Fruit fly (Drosophila melanogaster) whole organism, embryonic: ENCODE measurements around the gene CG4854.

Experiments used
- ATbp ChIP-seq: fragments of 200-800 bp; sonication (Bioruptor generic); optimal IDR thresholded peaks from 2 replicates; lab custom pipeline; 2017; ENCODE audit warnings: missing biosample characterization, mild to moderate bottlenecking, missing genetic modification characterization, missing genetic modification reagents
- Ada2b ChIP-seq: fragments of 200-800 bp; sonication (Bioruptor generic); IDR thresholded peaks from 2 replicates; pipeline ENCODE4 v1.3.6; 2022; ENCODE audit warnings: missing biosample characterization, missing genetic modification characterization
- Atf-2 ChIP-seq: fragments of 200-800 bp; sonication (Bioruptor generic); optimal IDR thresholded peaks from 2 replicates; lab custom pipeline; 2016; ENCODE audit warnings: missing biosample characterization, missing genetic modification characterization
- Blimp-1 ChIP-seq: fragments of 200-800 bp; sonication (Bioruptor generic); optimal IDR thresholded peaks from 3 replicates; lab custom pipeline; 2018; ENCODE audit warnings: missing biosample characterization, missing genetic modification characterization, mild to moderate bottlenecking, moderate library complexity, missing genetic modification reagents
- CG11560 ChIP-seq: fragments of 200-800 bp; sonication (Bioruptor generic); IDR thresholded peaks from 3 replicates; pipeline ENCODE4 v1.3.6; 2022; ENCODE audit warnings: missing biosample characterization, missing genetic modification characterization
- CG12071 ChIP-seq: fragments of 200-800 bp; sonication (Bioruptor generic); optimal IDR thresholded peaks from 3 replicates; lab custom pipeline; 2018; ENCODE audit warnings: missing biosample characterization, mild to moderate bottlenecking, missing genetic modification characterization
- CG13296 ChIP-seq: fragments of 200-800 bp; sonication (Bioruptor generic); optimal IDR thresholded peaks from 3 replicates; lab custom pipeline; 2018; ENCODE audit warnings: missing biosample characterization, mild to moderate bottlenecking, missing genetic modification characterization
- CG1602 ChIP-seq: fragments of 200-800 bp; sonication (Bioruptor generic); optimal IDR thresholded peaks from 3 replicates; lab custom pipeline; 2016; ENCODE audit warnings: missing biosample characterization, missing genetic modification characterization
- CG17912 ChIP-seq: fragments of 200-800 bp; sonication (Bioruptor generic); optimal IDR thresholded peaks from 2 replicates; lab custom pipeline; 2018; ENCODE audit warnings: missing biosample characterization, mild to moderate bottlenecking, missing genetic modification characterization
- CG1792 ChIP-seq: fragments of 200-800 bp; sonication (Bioruptor generic); optimal IDR thresholded peaks from 2 replicates; lab custom pipeline; 2016; ENCODE audit warnings: missing biosample characterization, missing genetic modification characterization
- CG18619 ChIP-seq: fragments of 200-800 bp; sonication (Bioruptor generic); optimal IDR thresholded peaks from 3 replicates; lab custom pipeline; 2017; ENCODE audit warnings: missing biosample characterization, mild to moderate bottlenecking, missing genetic modification characterization
- CG30020 ChIP-seq: fragments of 200-800 bp; optimal IDR thresholded peaks from 2 replicates; lab custom pipeline; 2019; ENCODE audit warnings: missing biosample characterization, mild to moderate bottlenecking, missing genetic modification characterization, moderate library complexity
- CG4404 ChIP-seq: fragments of 200-800 bp; sonication (Bioruptor generic); IDR thresholded peaks from 2 replicates; pipeline ENCODE4 v1.3.6; 2022; ENCODE audit warnings: missing biosample characterization, missing genetic modification characterization
- CG4424 ChIP-seq: fragments of 200-800 bp; sonication (Bioruptor generic); optimal IDR thresholded peaks from 3 replicates; lab custom pipeline; 2016; ENCODE audit warnings: missing biosample characterization, missing genetic modification characterization
- CG7357 ChIP-seq: fragments of 200-800 bp; sonication (Bioruptor generic); IDR thresholded peaks from 3 replicates; pipeline ENCODE4 v1.3.6; 2022; ENCODE audit warnings: missing biosample characterization, missing genetic modification characterization
- CG7839 ChIP-seq: fragments of 200-800 bp; sonication (Bioruptor generic); optimal IDR thresholded peaks from 3 replicates; lab custom pipeline; 2018; ENCODE audit warnings: missing biosample characterization, mild to moderate bottlenecking, missing genetic modification characterization, moderate library complexity
- CG9727 ChIP-seq: fragments of 200-800 bp; sonication (Bioruptor generic); optimal IDR thresholded peaks from 3 replicates; lab custom pipeline; 2017; ENCODE audit warnings: missing biosample characterization, mild to moderate bottlenecking, missing genetic modification characterization
- CG9817 ChIP-seq: fragments of 200-800 bp; sonication (Bioruptor generic); optimal IDR thresholded peaks from 2 replicates; lab custom pipeline; 2018; ENCODE audit warnings: missing biosample characterization, mild to moderate bottlenecking, missing genetic modification characterization, moderate library complexity
- CG9932 ChIP-seq: fragments of 200-800 bp; sonication (Bioruptor generic); IDR thresholded peaks from 2 replicates; pipeline ENCODE4 v1.3.6; 2022; ENCODE audit warnings: missing biosample characterization, missing genetic modification characterization
- CTCF ChIP-seq: fragments of 200-800 bp; sonication (Bioruptor generic); optimal IDR thresholded peaks from 2 replicates; lab custom pipeline; 2017; ENCODE audit warnings: missing biosample characterization, mild to moderate bottlenecking, missing genetic modification characterization, moderate library complexity
- D19A ChIP-seq: fragments of 200-800 bp; optimal IDR thresholded peaks from 3 replicates; lab custom pipeline; 2019; ENCODE audit warnings: missing biosample characterization, mild to moderate bottlenecking, missing genetic modification characterization, moderate library complexity
- Dad ChIP-seq: fragments of 200-800 bp; sonication (Bioruptor generic); optimal IDR thresholded peaks from 3 replicates; lab custom pipeline; 2016; ENCODE audit warnings: missing biosample characterization, missing genetic modification characterization
- Doc3 ChIP-seq: fragments of 200-800 bp; sonication (Bioruptor generic); IDR thresholded peaks from 3 replicates; pipeline ENCODE4 v1.3.6; 2022; ENCODE audit warnings: missing biosample characterization, missing genetic modification characterization; ENCODE audit not compliant: partially characterized antibody
- Eip74EF ChIP-seq, 2 experiments: fragments of 200-800 bp in 1 of 2; fragments of >200 bp in 1 of 2; sonication (Bioruptor generic) in 1 of 2; optimal IDR thresholded peaks; 2 replicates each; lab custom pipeline; 2017 to 2019; ENCODE audit warnings: missing biosample characterization in 2 of 2, missing genetic modification characterization in 2 of 2, mild to moderate bottlenecking in 1 of 2, moderate library complexity in 1 of 2
- HLHmδ ChIP-seq: fragments of 200-800 bp; sonication (Bioruptor generic); optimal IDR thresholded peaks from 2 replicates; lab custom pipeline; 2018; ENCODE audit warnings: missing biosample characterization, mild to moderate bottlenecking, missing genetic modification characterization, moderate library complexity
- Lim3 ChIP-seq: fragments of 200-800 bp; sonication (Bioruptor generic); IDR thresholded peaks from 2 replicates; pipeline ENCODE4 v1.3.6; 2022; ENCODE audit warnings: missing biosample characterization, missing genetic modification characterization
- MESR4 ChIP-seq: fragments of 200-800 bp; sonication (Bioruptor generic); optimal IDR thresholded peaks from 2 replicates; lab custom pipeline; 2018; ENCODE audit warnings: missing biosample characterization, mild to moderate bottlenecking, missing genetic modification characterization, moderate library complexity
- Oaz ChIP-seq: fragments of 200-800 bp; sonication (Bioruptor generic); IDR thresholded peaks from 2 replicates; pipeline ENCODE4 v1.3.6; 2022; ENCODE audit warnings: missing biosample characterization, missing genetic modification characterization
- PHDP ChIP-seq: fragments of 200-800 bp; sonication (Bioruptor generic); optimal IDR thresholded peaks from 3 replicates; lab custom pipeline; 2018; ENCODE audit warnings: missing biosample characterization, mild to moderate bottlenecking, missing genetic modification characterization, moderate library complexity
- Sox100B ChIP-seq: fragments of 200-800 bp; sonication (Bioruptor generic); optimal IDR thresholded peaks from 3 replicates; lab custom pipeline; 2018; ENCODE audit warnings: missing biosample characterization, mild to moderate bottlenecking, missing genetic modification characterization
- TFAM ChIP-seq: fragments of 200-800 bp; sonication (Bioruptor generic); optimal IDR thresholded peaks from 2 replicates; lab custom pipeline; 2017; ENCODE audit warnings: missing biosample characterization, missing genetic modification characterization, inconsistent platforms
- Taf1 ChIP-seq: fragments of 200-800 bp; sonication (Bioruptor generic); IDR thresholded peaks from 2 replicates; pipeline ENCODE4 v1.3.6; 2022; ENCODE audit warnings: missing biosample characterization, missing genetic modification characterization
- abd-A ChIP-seq: fragments of 200-800 bp; sonication (Bioruptor generic); optimal IDR thresholded peaks from 3 replicates; lab custom pipeline; 2019; ENCODE audit warnings: missing biosample characterization, mild to moderate bottlenecking, missing genetic modification characterization, moderate library complexity
- az2 ChIP-seq: fragments of 200-800 bp; sonication (Bioruptor generic); optimal IDR thresholded peaks from 3 replicates; lab custom pipeline; 2016; ENCODE audit warnings: missing biosample characterization, missing genetic modification characterization
- br ChIP-seq: fragments of >200 bp; optimal IDR thresholded peaks from 2 replicates; lab custom pipeline; 2017
- dysf ChIP-seq: fragments of 200-800 bp; sonication (Bioruptor generic); IDR thresholded peaks from 3 replicates; pipeline ENCODE4 v1.3.6; 2022; ENCODE audit warnings: missing biosample characterization, missing genetic modification characterization
- exex ChIP-seq: fragments of 200-800 bp; sonication (Bioruptor generic); optimal IDR thresholded peaks from 4 replicates; lab custom pipeline; 2018; ENCODE audit warnings: missing biosample characterization, mild to moderate bottlenecking, missing genetic modification characterization, moderate library complexity
- fd3F ChIP-seq: fragments of 200-800 bp; sonication (Bioruptor generic); optimal IDR thresholded peaks from 2 replicates; lab custom pipeline; 2018; ENCODE audit warnings: missing biosample characterization, mild to moderate bottlenecking, missing genetic modification characterization, moderate library complexity
- ftz-f1 ChIP-seq: fragments of 200-800 bp; sonication (Bioruptor generic); optimal IDR thresholded peaks from 2 replicates; lab custom pipeline; 2016; ENCODE audit warnings: missing biosample characterization, missing genetic modification characterization
- gcm ChIP-seq: fragments of 200-800 bp; sonication (Bioruptor generic); optimal IDR thresholded peaks from 2 replicates; lab custom pipeline; 2019; ENCODE audit warnings: missing biosample characterization, mild to moderate bottlenecking, missing genetic modification characterization, moderate library complexity
- gro ChIP-seq: fragments of 200-800 bp; sonication (Bioruptor generic); optimal IDR thresholded peaks from 2 replicates; lab custom pipeline; 2016; ENCODE audit warnings: missing biosample characterization, missing genetic modification characterization
- gsb ChIP-seq: fragments of 200-800 bp; sonication (Bioruptor generic); IDR thresholded peaks from 2 replicates; pipeline ENCODE4 v1.3.6; 2022; ENCODE audit warnings: missing biosample characterization, missing genetic modification characterization
- jumu ChIP-seq: fragments of 200-800 bp; sonication (Bioruptor generic); optimal IDR thresholded peaks from 3 replicates; lab custom pipeline; 2016; ENCODE audit warnings: missing biosample characterization, missing genetic modification characterization
- org-1 ChIP-seq: fragments of 200-800 bp; sonication (Bioruptor generic); optimal IDR thresholded peaks from 2 replicates; lab custom pipeline; 2017; ENCODE audit warnings: missing biosample characterization, missing genetic modification characterization
- psq ChIP-seq: fragments of 200-800 bp; sonication (Bioruptor generic); optimal IDR thresholded peaks from 2 replicates; lab custom pipeline; 2017; ENCODE audit warnings: missing biosample characterization, missing genetic modification characterization
- repo ChIP-seq: fragments of 200-800 bp; sonication (Bioruptor generic); optimal IDR thresholded peaks from 2 replicates; lab custom pipeline; 2016; ENCODE audit warnings: missing biosample characterization, missing genetic modification characterization
- seq ChIP-seq: fragments of 200-800 bp; sonication (Bioruptor generic); IDR thresholded peaks from 2 replicates; pipeline ENCODE4 v1.3.6; 2022; ENCODE audit warnings: missing biosample characterization, missing genetic modification characterization
- sim ChIP-seq: fragments of 200-800 bp; sonication (Bioruptor generic); IDR thresholded peaks from 2 replicates; pipeline ENCODE4 v1.3.6; 2022; ENCODE audit warnings: missing biosample characterization, missing genetic modification characterization
- sr ChIP-seq: fragments of 200-800 bp; sonication (Bioruptor generic); IDR thresholded peaks from 3 replicates; pipeline ENCODE4 v1.3.6; 2022; ENCODE audit warnings: missing biosample characterization, missing genetic modification characterization
- tap ChIP-seq: fragments of 200-800 bp; optimal IDR thresholded peaks from 3 replicates; lab custom pipeline; 2019; ENCODE audit warnings: missing biosample characterization, mild to moderate bottlenecking, missing genetic modification characterization, moderate library complexity
- tgo ChIP-seq: fragments of 200-800 bp; sonication (Bioruptor generic); IDR thresholded peaks from 3 replicates; pipeline ENCODE4 v1.3.6; 2022; ENCODE audit warnings: missing biosample characterization, missing genetic modification characterization
- tin ChIP-seq: fragments of 200-800 bp; sonication (Bioruptor generic); optimal IDR thresholded peaks from 3 replicates; lab custom pipeline; 2016; ENCODE audit warnings: missing biosample characterization, missing genetic modification characterization
- yki ChIP-seq: fragments of >200 bp; optimal IDR thresholded peaks from 3 replicates; lab custom pipeline; 2018

Gene CG4854

dm6 chr3R:19999474-19999873, 28.4 kb upstream of the CG4854 start (continued):
- peak; percentile 39 for TF ChIP-seq exex
- peak; percentile 79 for TF ChIP-seq fd3F (GFP tag; lab: Kevin White, UChicago)
- TF ChIP-seq Taf1, result 0 out of 2 replicates have a peak, but pooled peaks have one; percentile 36
- peak; percentile 71 for TF ChIP-seq sim
- peak; percentile 77 for TF ChIP-seq CG9817 (tag; lab: Kevin White, UChicago)
- TF ChIP-seq repo (GFP tag; lab: Kevin White, UChicago), result no peak
- peak; percentile 67 for TF ChIP-seq CG4424 (GFP tag; lab: Kevin White, UChicago)
- no peak for TF ChIP-seq CG17912 (GFP tag; lab: Kevin White, UChicago)
- TF ChIP-seq yki (lab: Kevin White, UChicago), result no peak
- TF ChIP-seq MESR4, result no peak
- TF ChIP-seq Ada2b (GFP tag; lab: Robert Waterston, UW), result peak; percentile 75
- peak; percentile 50; the same call in 2 of the 3 replicates for TF ChIP-seq CG7357 (GFP tag; lab: Robert Waterston, UW)
- no peak for TF ChIP-seq TFAM (GFP tag; lab: Kevin White, UChicago)
- peak; percentile 61 for TF ChIP-seq CG1602 (GFP tag; lab: Kevin White, UChicago)
- no peak for TF ChIP-seq jumu
- peak; percentile 90 for TF ChIP-seq PHDP (tag; lab: Kevin White, UChicago)
- no peak for TF ChIP-seq sr
- peak; percentile 71 for TF ChIP-seq ATbp (GFP tag; lab: Kevin White, UChicago)
- TF ChIP-seq Dad (GFP tag; lab: Kevin White, UChicago), result no peak
- TF ChIP-seq CG18619 (GFP tag; lab: Kevin White, UChicago), result peak; percentile 61
- peak; percentile 88 for TF ChIP-seq Blimp-1
- TF ChIP-seq Eip74EF (GFP tag; optimal IDR thresholded peaks at IDR 0.05; lab: Kevin White, UChicago), result peak in 1 of 2 experiments; percentile 72
- TF ChIP-seq CG9727 (GFP tag; lab: Kevin White, UChicago), result peak; percentile 83
- peak; percentile 46; the same call in 1 of the 2 replicates for TF ChIP-seq gsb (GFP tag; lab: Robert Waterston, UW)
- TF ChIP-seq CG12071 (GFP tag; lab: Kevin White, UChicago), result peak; percentile 25
- peak; percentile 30 for TF ChIP-seq abd-A (tag; lab: Kevin White, UChicago)
- peak; percentile 84 for TF ChIP-seq D19A (tag; lab: Kevin White, UChicago)
- peak; percentile 79 for TF ChIP-seq dysf (GFP tag; lab: Robert Waterston, UW)
- TF ChIP-seq CG13296, result peak; percentile 70
- TF ChIP-seq CG9932 (GFP tag; lab: Robert Waterston, UW), result peak; percentile 77
- peak; percentile 89 for TF ChIP-seq CG7839 (tag; lab: Kevin White, UChicago)
- peak; percentile 50; the same call in 1 of the 2 replicates for TF ChIP-seq Lim3 (GFP tag; lab: Robert Waterston, UW)
- TF ChIP-seq seq (GFP tag; lab: Robert Waterston, UW), result no peak
- peak; percentile 83 for TF ChIP-seq CG4404 (GFP tag; lab: Robert Waterston, UW)
- peak; percentile 77 for TF ChIP-seq az2 (GFP tag; lab: Kevin White, UChicago)
- TF ChIP-seq psq, result peak; percentile 41
- peak; percentile 72 for TF ChIP-seq tin
- no peak for TF ChIP-seq CG1792 (GFP tag; lab: Kevin White, UChicago)
- TF ChIP-seq Oaz, result peak; percentile 60; the same call in 1 of the 2 replicates
- no peak for TF ChIP-seq CTCF (GFP tag; lab: Kevin White, UChicago)
- TF ChIP-seq CG11560 (tag; lab: Robert Waterston, UW), result no peak
- peak; percentile 88 for TF ChIP-seq tgo (GFP tag; lab: Robert Waterston, UW)
- no peak for TF ChIP-seq Atf-2
- TF ChIP-seq CG30020, result peak; percentile 36
- no peak for TF ChIP-seq HLHmδ
- TF ChIP-seq Doc3 (GFP tag; lab: Robert Waterston, UW), result no peak
- no peak for TF ChIP-seq gro (GFP tag; lab: Kevin White, UChicago)
- TF ChIP-seq Sox100B, result peak; percentile 77
- peak; percentile 91 for TF ChIP-seq tap (tag; lab: Kevin White, UChicago)
- peak; percentile 84 for TF ChIP-seq gcm (GFP tag; lab: Kevin White, UChicago)
- TF ChIP-seq br (lab: Kevin White, UChicago), result no peak
- no peak for TF ChIP-seq ftz-f1
- peak; percentile 66 for TF ChIP-seq org-1 (GFP tag; lab: Kevin White, UChicago)
